Fruit fly (Drosophila melanogaster) whole organism: ENCODE data around the gene CG7298.

Experiments used
- CG8478 ChIP-seq: fragments of >200 bp; optimal IDR thresholded peaks from 2 replicates; lab custom pipeline; 2018; ENCODE audit warnings: inconsistent platforms
- EcR ChIP-seq, 2 experiments: fragments of >200 bp; optimal IDR thresholded peaks; 2 replicates each; lab custom pipeline; 2017; ENCODE audit warnings: missing biosample characterization in 2 of 2, missing genetic modification characterization in 2 of 2, missing genetic modification reagents in 2 of 2
- pan ChIP-seq: fragments of >200 bp; optimal IDR thresholded peaks from 2 replicates; lab custom pipeline; 2017
- psq ChIP-seq: fragments of >200 bp; optimal IDR thresholded peaks from 2 replicates; lab custom pipeline; 2017

dm6 chr3L:20199569-20200247, 3.8 kb downstream of the CG7298 start, which contains the start of gene CG42833:
- TF ChIP-seq psq (lab: Kevin White, UChicago) (no peak), EcR (GFP tag; optimal IDR thresholded peaks at IDR 0.05; lab: Kevin White, UChicago) (no peak), pan (no peak), CG8478 (lab: Kevin White, UChicago) (no peak)
